Worm (Caenorhabditis elegans) whole organism, young adult: ENCODE data around the gene M162.15.
A peak's percentile ranks its signal among the peaks of the same experiment; 100 is the strongest.

Experiments
- B0019.2 ChIP-seq: fragments of 200-800 bp; sonication (Bioruptor generic); conservative IDR thresholded peaks from 2 replicates; pipeline ENCODE4 v1.3.6; 2022; ENCODE audit warnings: missing genetic modification reagents, missing genetic modification characterization, missing compliant biosample characterization
- F22D6.2 ChIP-seq: sonication (generic microtip); optimal IDR thresholded peaks from 2 replicates; lab custom pipeline; 2016; ENCODE audit warnings: mild to moderate bottlenecking, missing genetic modification characterization, missing compliant biosample characterization
- F37B4.10 ChIP-seq: fragments of 200-800 bp; sonication (Bioruptor generic); IDR thresholded peaks from 2 replicates; pipeline ENCODE4 v1.3.6; 2022; ENCODE audit warnings: missing genetic modification characterization, missing compliant biosample characterization
- F55B11.4 ChIP-seq: sonication (generic microtip); optimal IDR thresholded peaks from 2 replicates; lab custom pipeline; 2016; ENCODE audit warnings: missing compliant biosample characterization, missing genetic modification characterization, borderline replicate concordance; ENCODE audit not compliant: insufficient read depth
- F57A8.1 ChIP-seq: fragments of 200-800 bp; sonication (Bioruptor generic); optimal IDR thresholded peaks from 2 replicates; lab custom pipeline; 2018; ENCODE audit warnings: mild to moderate bottlenecking, missing genetic modification characterization, moderate library complexity, missing compliant biosample characterization
- Y53F4B.3 ChIP-seq: fragments of 200-800 bp; sonication (Bioruptor generic); IDR thresholded peaks from 2 replicates; pipeline ENCODE4 v1.3.6; 2022; ENCODE audit warnings: missing genetic modification reagents, missing genetic modification characterization, missing compliant biosample characterization
- Y79H2A.3 ChIP-seq: fragments of 200-800 bp; sonication (Bioruptor generic); conservative IDR thresholded peaks from 2 replicates; pipeline ENCODE4 v1.3.6; 2022; ENCODE audit warnings: missing genetic modification reagents, missing genetic modification characterization, missing compliant biosample characterization
- aptf-2 ChIP-seq: fragments of 200-800 bp; sonication (Bioruptor generic); conservative IDR thresholded peaks from 2 replicates; pipeline ENCODE4 v1.3.6; 2022; ENCODE audit warnings: missing genetic modification reagents, missing genetic modification characterization, missing compliant biosample characterization
- atf-7 ChIP-seq: sonication (generic microtip); optimal IDR thresholded peaks from 2 replicates; lab custom pipeline; 2017; ENCODE audit warnings: mild to moderate bottlenecking, missing genetic modification characterization, missing compliant biosample characterization
- athp-1 ChIP-seq: sonication (generic microtip); optimal IDR thresholded peaks from 2 replicates; lab custom pipeline; 2017; ENCODE audit warnings: mild to moderate bottlenecking, missing genetic modification characterization, missing compliant biosample characterization
- bed-1 ChIP-seq: fragments of 200-800 bp; sonication (Bioruptor generic); IDR thresholded peaks from 2 replicates; pipeline ENCODE4 v1.3.6; 2022; ENCODE audit warnings: missing genetic modification reagents, missing genetic modification characterization, missing compliant biosample characterization
- ccch-3 ChIP-seq: fragments of 200-800 bp; sonication (Bioruptor generic); optimal IDR thresholded peaks from 2 replicates; lab custom pipeline; 2018; ENCODE audit warnings: mild to moderate bottlenecking, missing genetic modification characterization, missing compliant biosample characterization
- cebp-2 ChIP-seq: fragments of 200-800 bp; sonication (Bioruptor generic); IDR thresholded peaks from 2 replicates; pipeline ENCODE4 v1.3.6; 2022; ENCODE audit warnings: missing genetic modification characterization, missing compliant biosample characterization
- ceh-58 ChIP-seq: fragments of 200-800 bp; sonication (Bioruptor generic); IDR thresholded peaks from 2 replicates; pipeline ENCODE4 v1.3.6; 2022; ENCODE audit warnings: missing genetic modification characterization, missing compliant biosample characterization
- chd-7 ChIP-seq: sonication (generic microtip); optimal IDR thresholded peaks from 2 replicates; lab custom pipeline; 2016; ENCODE audit warnings: mild to moderate bottlenecking, missing genetic modification characterization, moderate library complexity, missing compliant biosample characterization
- dpff-1 ChIP-seq: sonication (generic microtip); optimal IDR thresholded peaks from 2 replicates; lab custom pipeline; 2017; ENCODE audit warnings: mild to moderate bottlenecking, missing genetic modification characterization, missing compliant biosample characterization
- efl-1 ChIP-seq: fragments of 150-350 bp; optimal IDR thresholded peaks from 2 replicates; lab custom pipeline; 2014; ENCODE audit warnings: missing biosample characterization, missing genetic modification reagents, missing genetic modification characterization
- fkh-3 ChIP-seq: sonication (generic microtip); optimal IDR thresholded peaks from 2 replicates; lab custom pipeline; 2016; ENCODE audit warnings: mild to moderate bottlenecking, missing genetic modification characterization, missing compliant biosample characterization
- gei-17 ChIP-seq: fragments of 200-800 bp; sonication (Bioruptor generic); optimal IDR thresholded peaks from 2 replicates; lab custom pipeline; 2018; ENCODE audit warnings: mild to moderate bottlenecking, missing genetic modification characterization, missing compliant biosample characterization
- lin-35 ChIP-seq, 3 experiments: fragments of 150-350 bp in 2 of 3; sonication (generic microtip) in 1 of 3; optimal IDR thresholded peaks; 2 replicates each; lab custom pipeline; 2014 to 2018; ENCODE audit warnings: missing biosample characterization in 3 of 3, missing genetic modification characterization in 3 of 3, missing genetic modification reagents in 3 of 3
- lsl-1 ChIP-seq: fragments of 200-800 bp; sonication (Bioruptor generic); optimal IDR thresholded peaks from 2 replicates; lab custom pipeline; 2018; ENCODE audit warnings: mild to moderate bottlenecking, missing genetic modification characterization, moderate library complexity, missing compliant biosample characterization
- lsy-27 ChIP-seq: sonication (generic microtip); optimal IDR thresholded peaks from 2 replicates; lab custom pipeline; 2017; ENCODE audit warnings: missing genetic modification characterization, mild to moderate bottlenecking, missing compliant biosample characterization, antibody characterized with exemption, missing genotype, borderline replicate concordance; ENCODE audit not compliant: insufficient read depth
- mel-28 ChIP-seq: sonication (generic microtip); optimal IDR thresholded peaks from 2 replicates; lab custom pipeline; 2016; ENCODE audit warnings: borderline replicate concordance, mild to moderate bottlenecking, missing genetic modification characterization, missing compliant biosample characterization
- nhr-179 ChIP-seq: sonication (generic microtip); optimal IDR thresholded peaks from 2 replicates; lab custom pipeline; 2016; ENCODE audit warnings: mild to moderate bottlenecking, missing genetic modification characterization, missing compliant biosample characterization
- nhr-80 ChIP-seq: sonication (generic microtip); optimal IDR thresholded peaks from 2 replicates; lab custom pipeline; 2016; ENCODE audit warnings: missing genetic modification characterization, missing compliant biosample characterization
- rcor-1 ChIP-seq: fragments of 200-800 bp; sonication (Bioruptor generic); IDR thresholded peaks from 2 replicates; pipeline ENCODE4 v1.3.6; 2022; ENCODE audit warnings: missing genetic modification reagents, missing genetic modification characterization, missing compliant biosample characterization
- tbx-9 ChIP-seq: sonication (generic microtip); optimal IDR thresholded peaks from 2 replicates; lab custom pipeline; 2016; ENCODE audit warnings: borderline replicate concordance, missing genetic modification characterization, inconsistent platforms, missing compliant biosample characterization
- tlf-1 ChIP-seq: fragments of 200-800 bp; sonication (Bioruptor generic); optimal IDR thresholded peaks from 2 replicates; lab custom pipeline; 2018; ENCODE audit warnings: mild to moderate bottlenecking, missing genetic modification characterization, missing compliant biosample characterization
- unc-130 ChIP-seq: sonication (generic microtip); optimal IDR thresholded peaks from 2 replicates; lab custom pipeline; 2016; ENCODE audit warnings: missing genetic modification reagents, missing genetic modification characterization, missing compliant biosample characterization
- zfh-2 ChIP-seq: fragments of 200-800 bp; sonication (Bioruptor generic); conservative IDR thresholded peaks from 2 replicates; pipeline ENCODE4 v1.3.6; 2022; ENCODE audit warnings: missing genetic modification reagents, missing genetic modification characterization, missing compliant biosample characterization
- ztf-25 ChIP-seq: fragments of 200-800 bp; sonication (Bioruptor generic); IDR thresholded peaks from 2 replicates; pipeline ENCODE4 v1.3.6; 2022; ENCODE audit warnings: missing genetic modification reagents, missing genetic modification characterization, missing compliant biosample characterization

M162.15 gene

DNA sequence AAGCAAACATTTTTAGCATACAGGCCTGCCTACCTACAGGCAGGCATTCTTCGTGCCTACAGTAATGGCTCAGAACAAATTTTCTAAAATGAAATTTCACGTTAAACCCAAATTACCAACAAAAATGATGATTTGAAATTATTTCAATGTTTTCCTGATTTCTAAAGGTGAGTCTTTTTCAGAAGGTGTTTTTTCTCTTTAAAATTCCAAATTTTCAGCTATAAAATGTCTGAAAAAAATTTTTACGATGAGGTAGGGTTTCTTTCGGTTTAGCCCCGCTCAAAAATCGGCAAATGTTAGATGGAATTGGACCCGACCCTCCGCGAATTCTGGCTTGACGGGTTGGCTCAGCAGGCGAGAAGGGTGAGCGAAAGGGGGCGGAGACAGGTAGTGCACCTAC is 25.7 kb downstream of the M162.15 start, which contains the start of gene W04E12.5:
Gene W04E12.5 (plus strand): TSS at position 301 of the 400 bp plus-strand sequence.
- TF ChIP-seq F37B4.10 (no peak), ztf-25 (GFP tag; lab: Robert Waterston, UW) (no peak), aptf-2 (GFP tag; lab: Robert Waterston, UW) (no peak), nhr-179 (no peak), bed-1 (GFP tag; lab: Robert Waterston, UW) (no peak), Y53F4B.3 (GFP tag; lab: Robert Waterston, UW) (no peak), atf-7 (no peak), rcor-1 (GFP tag; lab: Robert Waterston, UW) (no peak), ceh-58 (GFP tag; lab: Robert Waterston, UW) (no peak), lsy-27 (tag; lab: Kevin White, UChicago) (no peak), dpff-1 (tag; lab: Kevin White, UChicago) (no peak), tbx-9 (tag; lab: Kevin White, UChicago) (no peak), gei-17 (GFP tag; lab: Kevin White, UChicago) (no peak), fkh-3 (tag; lab: Kevin White, UChicago) (no peak), cebp-2 (GFP tag; lab: Robert Waterston, UW) (no peak), unc-130 (no peak)

DNA sequence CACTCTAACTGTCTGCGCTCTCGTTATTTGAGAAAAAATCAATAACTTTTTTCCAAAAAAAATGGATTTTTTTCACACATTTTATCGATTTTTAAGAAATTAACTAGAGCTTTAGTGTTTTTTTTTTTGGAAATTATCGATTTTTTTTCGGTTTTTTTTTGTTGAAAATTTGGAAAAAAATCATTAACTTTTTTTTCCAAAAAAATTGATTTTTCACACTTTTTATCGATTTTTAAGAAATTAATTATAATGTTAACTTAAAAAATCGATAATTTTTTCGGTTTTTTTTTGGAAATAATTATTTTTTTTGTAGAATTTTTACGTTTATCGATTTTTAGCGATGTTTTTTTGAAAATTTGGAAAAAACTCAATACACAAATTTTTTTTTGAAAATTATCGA is 27.4 kb downstream of the M162.15 start:
- TF ChIP-seq Y79H2A.3 (GFP tag; lab: Robert Waterston, UW) (no peak), efl-1 (no peak), lin-35 (GFP tag; optimal IDR thresholded peaks at IDR 0.05; lab: Kevin White, UChicago) (no peak), F22D6.2 (tag; lab: Kevin White, UChicago) (no peak), F55B11.4 (tag; lab: Kevin White, UChicago) (no peak), tlf-1 (GFP tag; lab: Kevin White, UChicago) (no peak), F57A8.1 (GFP tag; lab: Kevin White, UChicago) (no peak), nhr-80 (tag; lab: Kevin White, UChicago) (no peak), mel-28 (no peak)

DNA sequence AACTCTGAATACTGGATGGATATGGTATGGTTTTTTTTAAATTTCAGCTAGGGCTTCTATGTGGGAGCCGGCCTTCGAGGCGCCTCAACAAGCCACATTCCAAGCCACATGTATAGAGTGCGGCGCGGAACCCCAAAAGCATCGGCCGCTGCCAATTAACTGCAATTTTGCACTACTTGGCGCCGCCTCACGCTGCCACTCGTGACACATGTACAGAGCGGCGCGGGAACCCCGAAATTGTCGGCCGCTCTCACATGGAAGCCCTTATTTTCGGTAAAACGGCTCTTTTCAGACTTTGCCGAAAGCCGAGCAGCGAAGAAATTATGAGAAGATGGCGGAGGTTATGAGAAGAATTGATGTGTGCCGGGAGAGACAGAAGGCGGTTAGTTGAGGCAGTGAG is 27.8 kb downstream of the M162.15 start:
- TF ChIP-seq ccch-3 (GFP tag; lab: Kevin White, UChicago) (no peak), zfh-2 (peak; percentile 69), B0019.2 (GFP tag; lab: Robert Waterston, UW) (no peak), dpff-1 (tag; lab: Kevin White, UChicago) (no peak), athp-1 (tag; lab: Kevin White, UChicago) (no peak), lsl-1 (no peak), tlf-1 (GFP tag; lab: Kevin White, UChicago) (no peak)

DNA sequence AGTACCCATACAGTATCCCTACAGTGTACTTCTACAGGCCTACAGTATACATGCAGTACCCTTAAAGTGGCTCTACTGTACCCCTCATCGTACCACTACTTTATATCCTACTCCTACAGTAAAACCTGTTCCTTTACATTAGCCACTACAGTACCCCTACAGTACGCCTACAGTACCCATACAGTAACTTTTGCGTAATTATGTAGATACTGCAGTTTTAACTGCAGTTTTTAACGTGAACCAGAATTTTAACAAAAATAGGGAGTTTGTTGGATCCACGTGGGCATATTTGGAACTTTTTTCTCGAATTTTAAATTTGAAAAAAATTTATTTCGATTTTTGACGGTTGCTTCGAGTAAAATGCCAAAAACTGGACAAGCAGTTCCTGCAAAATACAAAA is 28.3 kb downstream of the M162.15 start, which contains the start of gene W04E12.4:
Gene W04E12.4 (plus strand): TSS at position 301 of the 400 bp plus-strand sequence.
- TF ChIP-seq aptf-2 (GFP tag; lab: Robert Waterston, UW) (no peak), mel-28 (no peak), F55B11.4 (tag; lab: Kevin White, UChicago) (no peak)

DNA sequence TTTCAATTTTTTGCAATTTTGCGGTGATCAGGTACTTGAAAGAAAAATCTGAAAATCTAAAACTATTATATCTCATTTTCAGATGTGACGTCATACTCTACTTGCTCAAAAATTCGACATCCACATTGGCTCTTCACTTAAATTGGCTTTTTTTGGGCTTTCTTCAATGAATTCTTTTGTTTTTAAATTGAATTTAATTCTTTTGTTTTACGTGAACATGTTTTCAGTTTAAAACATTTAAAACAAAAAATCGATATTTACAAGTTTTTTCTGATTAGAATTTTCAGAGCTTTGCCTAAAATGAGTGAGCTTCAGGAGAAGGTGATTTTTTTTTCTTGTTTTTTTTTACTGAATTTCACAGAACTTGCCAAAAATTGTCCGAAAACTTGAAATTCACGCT is 29.9 kb downstream of the M162.15 start, which contains the start of gene W04E12.3:
Gene W04E12.3 (plus strand): TSS at position 301 of the 400 bp plus-strand sequence.
- TF ChIP-seq chd-7: no peak
